Worm (Caenorhabditis elegans): ENCODE measurements around the gene F16B12.1.

DNA sequence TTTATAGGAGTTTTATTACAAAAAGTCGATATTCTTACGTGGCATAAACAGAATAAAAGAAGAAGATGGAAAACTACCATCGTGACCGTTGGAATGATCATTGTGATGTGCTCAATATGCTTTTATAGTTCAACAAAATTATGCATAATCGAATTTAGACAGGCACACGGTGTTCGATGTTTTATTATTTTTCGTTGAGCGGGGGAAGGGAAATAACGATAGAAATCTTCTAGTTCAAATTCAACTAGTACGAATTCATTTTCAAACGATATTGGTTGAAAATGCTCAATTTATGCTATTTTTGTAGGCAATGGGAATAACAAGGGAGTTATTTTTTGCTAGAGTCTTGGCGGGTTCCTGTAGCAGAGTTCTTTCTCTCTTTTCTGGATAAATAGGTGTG is 6.7 kb upstream of the F16B12.1 start, which contains the start of gene C33G3.5:
- no peak for TF ChIP-seq F13C5.2 (tag; optimal IDR thresholded peaks at IDR 0.05)
- TF ChIP-seq sea-1 (GFP tag; conservative IDR thresholded peaks at IDR 0.05), result no peak
- no peak for TF ChIP-seq tra-4 (tag; optimal IDR thresholded peaks at IDR 0.05)
- no peak for TF ChIP-seq ama-1 (optimal IDR thresholded peaks at IDR 0.05)
- no peak for TF ChIP-seq ets-7 (tag; optimal IDR thresholded peaks at IDR 0.05)
- TF ChIP-seq aly-1 (tag; optimal IDR thresholded peaks at IDR 0.05), result no peak
- TF ChIP-seq hmg-4 (GFP tag; optimal IDR thresholded peaks at IDR 0.05), result no peak
- TF ChIP-seq ceh-13 (GFP tag; optimal IDR thresholded peaks at IDR 0.05), result no peak
- TF ChIP-seq pes-1 (GFP tag; IDR thresholded peaks at IDR 0.05), result no peak
- TF ChIP-seq ceh-36 (tag; optimal IDR thresholded peaks at IDR 0.05), result no peak
- no peak for TF ChIP-seq scrt-1 (GFP tag; IDR thresholded peaks at IDR 0.05)
